Worm (Caenorhabditis elegans) whole organism, early embryonic: ENCODE data around the gene C05C10.2.

Experiments
- F13C5.2 ChIP-seq: sonication (generic microtip); optimal IDR thresholded peaks from 2 replicates; lab custom pipeline; 2017; ENCODE audit warnings: mild to moderate bottlenecking, missing genetic modification characterization, inconsistent platforms, missing compliant biosample characterization
- aly-1 ChIP-seq: sonication (generic microtip); optimal IDR thresholded peaks from 2 replicates; lab custom pipeline; 2016; ENCODE audit warnings: missing genetic modification characterization, missing compliant biosample characterization
- ama-1 ChIP-seq: fragments of 150-350 bp; optimal IDR thresholded peaks from 2 replicates; lab custom pipeline; 2014
- ceh-13 ChIP-seq: fragments of 200-800 bp; sonication (Bioruptor generic); optimal IDR thresholded peaks from 2 replicates; lab custom pipeline; 2018; ENCODE audit warnings: mild to moderate bottlenecking, missing genetic modification characterization, missing compliant biosample characterization
- ets-7 ChIP-seq: sonication (generic microtip); optimal IDR thresholded peaks from 2 replicates; lab custom pipeline; 2016; ENCODE audit warnings: missing genotype, missing genetic modification characterization, missing compliant biosample characterization
- flt-1 ChIP-seq: fragments of 200-800 bp; sonication (Bioruptor generic); IDR thresholded peaks from 2 replicates; pipeline ENCODE4 v1.3.6; 2022; ENCODE audit warnings: missing genetic modification characterization, missing compliant biosample characterization
- hmg-4 ChIP-seq: fragments of 200-800 bp; sonication (Bioruptor generic); optimal IDR thresholded peaks from 2 replicates; lab custom pipeline; 2018; ENCODE audit warnings: mild to moderate bottlenecking, missing genetic modification characterization, missing compliant biosample characterization
- hnd-1 ChIP-seq: sonication (generic microtip); optimal IDR thresholded peaks from 2 replicates; lab custom pipeline; 2016; ENCODE audit warnings: missing genetic modification characterization, missing compliant biosample characterization
- pes-1 ChIP-seq: fragments of 200-800 bp; sonication (Bioruptor generic); IDR thresholded peaks from 2 replicates; pipeline ENCODE4 v1.3.6; 2022; ENCODE audit warnings: missing genetic modification reagents, missing genetic modification characterization, missing compliant biosample characterization
- scrt-1 ChIP-seq: fragments of 200-800 bp; sonication (Bioruptor generic); IDR thresholded peaks from 2 replicates; pipeline ENCODE4 v1.3.6; 2022; ENCODE audit warnings: missing genetic modification characterization, missing compliant biosample characterization
- tbx-11 ChIP-seq: fragments of 200-800 bp; sonication (Bioruptor generic); IDR thresholded peaks from 2 replicates; pipeline ENCODE4 v1.3.6; 2022; ENCODE audit warnings: missing genetic modification characterization, missing compliant biosample characterization
- tbx-37 ChIP-seq: fragments of 200-800 bp; sonication (Bioruptor generic); conservative IDR thresholded peaks from 2 replicates; pipeline ENCODE4 v1.3.6; 2022; ENCODE audit warnings: missing genetic modification reagents, missing genetic modification characterization, missing compliant biosample characterization
- tra-4 ChIP-seq: sonication (generic microtip); optimal IDR thresholded peaks from 2 replicates; lab custom pipeline; 2017; ENCODE audit warnings: missing genetic modification characterization, missing compliant biosample characterization

DNA sequence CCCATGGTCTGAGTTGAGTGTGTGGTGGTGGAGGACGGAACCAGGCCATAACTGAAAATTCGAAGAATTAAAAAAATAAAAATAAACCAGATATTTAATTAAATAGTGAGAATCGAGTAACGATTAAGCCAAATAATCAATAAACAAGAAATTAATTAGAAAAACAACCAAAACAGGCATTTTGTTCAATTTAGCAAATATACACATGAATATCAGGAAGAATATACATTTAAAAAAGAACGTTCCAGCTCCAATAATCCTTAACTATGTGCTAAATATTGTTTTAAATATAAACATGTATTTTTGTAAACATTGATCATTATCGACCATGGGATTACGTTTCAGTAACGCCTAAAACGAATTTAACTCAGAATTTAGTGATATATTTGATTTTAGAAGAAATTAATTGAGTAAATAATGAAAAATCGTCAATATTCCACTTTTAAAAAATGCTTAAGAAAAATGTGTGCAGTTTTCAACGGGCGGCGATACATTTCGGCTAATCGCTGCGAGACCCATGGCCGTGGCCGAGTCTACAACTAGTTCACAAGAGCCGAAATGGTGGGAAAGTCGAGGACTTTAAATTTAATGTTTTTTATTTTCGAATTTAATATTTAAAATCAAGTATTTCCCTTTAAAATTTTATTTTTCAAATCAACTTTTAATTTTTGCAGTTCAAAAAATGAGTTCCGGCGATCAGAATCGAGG is 46.1 kb downstream of the C05C10.2 start, which contains the start of the genes R53.4 and psf-1:
- TF ChIP-seq hnd-1 (tag; lab: Kevin White, UChicago) (no peak), tbx-37 (peak; percentile 57; the same call in 1 of the 2 replicates), ceh-13 (GFP tag; lab: Kevin White, UChicago) (no peak), flt-1 (GFP tag; lab: Robert Waterston, UW) (no peak), hmg-4 (GFP tag; lab: Kevin White, UChicago) (no peak), ama-1 (no peak), pes-1 (GFP tag; lab: Robert Waterston, UW) (0 out of 2 replicates have a peak, but pooled peaks have one; percentile 33), tbx-11 (GFP tag; lab: Robert Waterston, UW) (no peak), aly-1 (no peak), ets-7 (tag; lab: Kevin White, UChicago) (no peak), F13C5.2 (no peak), scrt-1 (GFP tag; lab: Robert Waterston, UW) (no peak), tra-4 (tag; lab: Kevin White, UChicago) (no peak)
